Worm (Caenorhabditis elegans): ENCODE data around the gene F46C5.1.

DNA sequence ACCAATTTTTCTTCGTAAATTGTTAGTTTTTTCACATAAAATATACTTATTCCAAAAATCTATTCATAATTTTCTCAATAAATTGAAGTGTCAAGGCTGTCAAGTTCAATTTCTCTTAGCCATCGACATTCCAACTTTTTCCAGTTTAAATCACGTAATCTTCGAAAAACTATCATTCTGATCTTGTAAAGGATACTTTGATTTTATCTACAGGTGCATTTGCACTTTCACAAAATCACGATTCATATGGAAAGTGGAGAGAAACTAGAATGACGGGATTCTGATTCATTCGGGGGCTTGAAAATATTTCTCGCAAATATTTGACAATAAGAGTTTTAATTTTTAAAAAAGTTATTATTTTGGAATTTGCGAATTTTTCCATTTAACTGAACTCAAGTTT is 32.2 kb upstream of the F46C5.1 start:
- TF ChIP-seq dao-5 (tag; optimal IDR thresholded peaks at IDR 0.05): no peak
- no peak for TF ChIP-seq him-1 (tag; optimal IDR thresholded peaks at IDR 0.05)
- no peak for TF ChIP-seq W03F9.2 (tag; optimal IDR thresholded peaks at IDR 0.05)

Data from whole organism, L4/young adult.